Worm (Caenorhabditis elegans): Measurements from ENCODE around the gene scl-15.

DNA sequence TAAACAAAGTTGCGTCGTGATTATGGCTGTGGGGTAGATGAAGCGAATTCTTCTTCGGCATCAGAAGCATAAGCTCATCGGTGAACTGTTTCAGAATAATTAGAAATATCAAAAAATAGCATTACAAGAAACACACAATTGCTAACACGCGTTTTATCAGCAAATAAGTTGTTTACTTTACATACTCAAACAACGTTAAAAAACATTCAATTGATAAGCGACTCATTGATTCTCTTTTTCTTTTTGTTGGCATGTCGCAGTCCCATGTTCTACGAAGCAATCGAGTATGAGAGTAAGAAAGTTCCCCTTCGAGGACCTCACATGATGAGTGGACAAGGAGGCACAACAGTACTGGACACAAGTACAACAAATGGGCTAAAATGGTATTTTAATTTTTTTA lies 12.2 kb upstream of the scl-15 start, which contains the start of gene btb-16:
- TF ChIP-seq snpc-4 (tag; optimal IDR thresholded peaks at IDR 0.05) (no peak), hmg-11 (tag; optimal IDR thresholded peaks at IDR 0.05) (no peak), ztf-11 (tag; optimal IDR thresholded peaks at IDR 0.05) (no peak), aly-2 (tag; optimal IDR thresholded peaks at IDR 0.05) (no peak), ama-1 (optimal IDR thresholded peaks at IDR 0.05) (no peak), nhr-28 (tag; optimal IDR thresholded peaks at IDR 0.05) (no peak), unc-39 (tag; optimal IDR thresholded peaks at IDR 0.05) (no peak), mdl-1 (tag; optimal IDR thresholded peaks at IDR 0.05) (no peak), unc-62 (GFP tag; optimal IDR thresholded peaks at IDR 0.05) (no peak), nhr-25 (tag; optimal IDR thresholded peaks at IDR 0.05) (no peak)

All from whole organism, L3 larva.